Fruit fly (Drosophila melanogaster) whole organism, embryonic: ENCODE measurements around the gene ATPsynG.

Source experiments
- Abd-B ChIP-seq: fragments of 200-800 bp; sonication (Bioruptor generic); optimal IDR thresholded peaks from 2 replicates; lab custom pipeline; 2018; ENCODE audit warnings: missing biosample characterization, mild to moderate bottlenecking, missing genetic modification characterization, moderate library complexity
- B-H2 ChIP-seq: fragments of 200-800 bp; sonication (Bioruptor generic); optimal IDR thresholded peaks from 2 replicates; lab custom pipeline; 2018; ENCODE audit warnings: missing biosample characterization, mild to moderate bottlenecking, missing genetic modification characterization
- Bdp1 ChIP-seq: fragments of 200-800 bp; sonication (Bioruptor generic); optimal IDR thresholded peaks from 3 replicates; lab custom pipeline; 2016; ENCODE audit warnings: missing biosample characterization, missing genetic modification characterization
- Bgb ChIP-seq: fragments of 200-800 bp; sonication (Bioruptor generic); IDR thresholded peaks from 2 replicates; pipeline ENCODE4 v1.3.6; 2022; ENCODE audit warnings: missing biosample characterization, missing genetic modification characterization; ENCODE audit not compliant: partially characterized antibody
- CG10267 ChIP-seq: fragments of 200-800 bp; sonication (Bioruptor generic); optimal IDR thresholded peaks from 2 replicates; lab custom pipeline; 2018; ENCODE audit warnings: missing biosample characterization, mild to moderate bottlenecking, missing genetic modification characterization, moderate library complexity
- CG11504 ChIP-seq: fragments of 200-800 bp; sonication (Bioruptor generic); optimal IDR thresholded peaks from 3 replicates; lab custom pipeline; 2019; ENCODE audit warnings: missing biosample characterization, mild to moderate bottlenecking, missing genetic modification characterization, moderate library complexity
- CG13624 ChIP-seq: fragments of 200-800 bp; sonication (Bioruptor generic); optimal IDR thresholded peaks from 2 replicates; lab custom pipeline; 2016; ENCODE audit warnings: missing biosample characterization, missing genetic modification characterization
- CG14860 ChIP-seq: fragments of 200-800 bp; sonication (Bioruptor generic); IDR thresholded peaks from 3 replicates; pipeline ENCODE4 v1.3.6; 2022; ENCODE audit warnings: missing biosample characterization, missing genetic modification characterization; ENCODE audit not compliant: partially characterized antibody
- CG1603 ChIP-seq: fragments of 200-800 bp; sonication (Bioruptor generic); optimal IDR thresholded peaks from 2 replicates; lab custom pipeline; 2019; ENCODE audit warnings: missing biosample characterization, mild to moderate bottlenecking, missing genetic modification characterization, moderate library complexity
- CG2678 ChIP-seq: fragments of 200-800 bp; sonication (Bioruptor generic); optimal IDR thresholded peaks from 3 replicates; lab custom pipeline; 2019; ENCODE audit warnings: missing biosample characterization, mild to moderate bottlenecking, missing genetic modification characterization, moderate library complexity
- CG30020 ChIP-seq: fragments of 200-800 bp; optimal IDR thresholded peaks from 2 replicates; lab custom pipeline; 2019; ENCODE audit warnings: missing biosample characterization, mild to moderate bottlenecking, missing genetic modification characterization, moderate library complexity
- CG30403 ChIP-seq: fragments of 200-800 bp; sonication (Bioruptor generic); optimal IDR thresholded peaks from 3 replicates; lab custom pipeline; 2016; ENCODE audit warnings: missing biosample characterization, missing genetic modification characterization
- CG33213 ChIP-seq: fragments of 200-800 bp; sonication (Bioruptor generic); optimal IDR thresholded peaks from 3 replicates; lab custom pipeline; 2016; ENCODE audit warnings: missing biosample characterization, missing genetic modification characterization
- CG34224 ChIP-seq: fragments of 200-800 bp; sonication (Bioruptor generic); IDR thresholded peaks from 3 replicates; pipeline ENCODE4 v1.3.6; 2022; ENCODE audit warnings: missing biosample characterization, missing genetic modification characterization; ENCODE audit not compliant: partially characterized antibody
- CG4424 ChIP-seq: fragments of 200-800 bp; sonication (Bioruptor generic); optimal IDR thresholded peaks from 3 replicates; lab custom pipeline; 2016; ENCODE audit warnings: missing biosample characterization, missing genetic modification characterization
- CG4730 ChIP-seq: fragments of 200-800 bp; sonication (Bioruptor generic); IDR thresholded peaks from 2 replicates; pipeline ENCODE4 v1.3.6; 2022; ENCODE audit warnings: missing biosample characterization, missing genetic modification characterization
- CG7839 ChIP-seq: fragments of 200-800 bp; sonication (Bioruptor generic); optimal IDR thresholded peaks from 3 replicates; lab custom pipeline; 2018; ENCODE audit warnings: missing biosample characterization, mild to moderate bottlenecking, missing genetic modification characterization, moderate library complexity
- CG8290 ChIP-seq, 3 experiments: fragments of 200-800 bp; sonication (Bioruptor generic); optimal IDR thresholded peaks; 2 replicates each; lab custom pipeline; 2016 to 2019; ENCODE audit warnings: missing biosample characterization in 3 of 3, missing genetic modification characterization in 3 of 3, mild to moderate bottlenecking in 2 of 3, moderate library complexity in 1 of 3
- CG9797 ChIP-seq: fragments of 200-800 bp; sonication (Bioruptor generic); optimal IDR thresholded peaks from 3 replicates; lab custom pipeline; 2018; ENCODE audit warnings: missing biosample characterization, mild to moderate bottlenecking, missing genetic modification characterization
- CHES-1-like ChIP-seq: fragments of 200-800 bp; sonication (Bioruptor generic); optimal IDR thresholded peaks from 2 replicates; lab custom pipeline; 2016; ENCODE audit warnings: missing biosample characterization, missing genetic modification characterization
- Camta ChIP-seq: fragments of 200-800 bp; sonication (Bioruptor generic); optimal IDR thresholded peaks from 2 replicates; lab custom pipeline; 2016; ENCODE audit warnings: missing biosample characterization, missing genetic modification characterization
- Doc3 ChIP-seq: fragments of 200-800 bp; sonication (Bioruptor generic); IDR thresholded peaks from 3 replicates; pipeline ENCODE4 v1.3.6; 2022; ENCODE audit warnings: missing biosample characterization, missing genetic modification characterization; ENCODE audit not compliant: partially characterized antibody
- Dp ChIP-seq: fragments of 200-800 bp; sonication (Bioruptor generic); optimal IDR thresholded peaks from 2 replicates; lab custom pipeline; 2018; ENCODE audit warnings: missing biosample characterization, mild to moderate bottlenecking, missing genetic modification characterization, moderate library complexity
- Ets97D ChIP-seq: fragments of 200-800 bp; sonication (Bioruptor generic); optimal IDR thresholded peaks from 3 replicates; lab custom pipeline; 2016; ENCODE audit warnings: missing biosample characterization, missing genetic modification characterization
- HLHmδ ChIP-seq: fragments of 200-800 bp; sonication (Bioruptor generic); optimal IDR thresholded peaks from 2 replicates; lab custom pipeline; 2018; ENCODE audit warnings: missing biosample characterization, mild to moderate bottlenecking, missing genetic modification characterization, moderate library complexity
- Med ChIP-seq: fragments of 200-800 bp; sonication (Bioruptor generic); peaks from one replicate; lab custom pipeline; 2016; ENCODE audit warnings: missing biosample characterization, missing genetic modification characterization, mild to moderate bottlenecking, inconsistent platforms, moderate library complexity
- Mes4 ChIP-seq: fragments of 200-800 bp; sonication (Bioruptor generic); optimal IDR thresholded peaks from 2 replicates; lab custom pipeline; 2016; ENCODE audit warnings: missing biosample characterization, missing genetic modification characterization
- Sin3A ChIP-seq: fragments of >200 bp; optimal IDR thresholded peaks from 2 replicates; lab custom pipeline; 2018
- Spps ChIP-seq: fragments of 200-800 bp; sonication (Bioruptor generic); optimal IDR thresholded peaks from 2 replicates; lab custom pipeline; 2018; ENCODE audit warnings: missing biosample characterization, mild to moderate bottlenecking, missing genetic modification characterization
- Stat92E ChIP-seq, 3 experiments: fragments of >200 bp in 2 of 3; fragments of 200-800 bp in 1 of 3; sonication (Bioruptor generic) in 1 of 3; optimal IDR thresholded peaks; 2 replicates each; lab custom pipeline; 2017 to 2019; ENCODE audit warnings: missing biosample characterization in 3 of 3, missing genetic modification characterization in 3 of 3, mild to moderate bottlenecking in 1 of 3, moderate library complexity in 1 of 3
- al ChIP-seq: fragments of 200-800 bp; sonication (Bioruptor generic); IDR thresholded peaks from 2 replicates; pipeline ENCODE4 v1.3.6; 2022; ENCODE audit warnings: missing biosample characterization, missing genetic modification characterization
- cato ChIP-seq: fragments of 200-800 bp; sonication (Bioruptor generic); optimal IDR thresholded peaks from 2 replicates; lab custom pipeline; 2016; ENCODE audit warnings: missing biosample characterization, missing genetic modification characterization, borderline replicate concordance
- dmrt99B ChIP-seq: fragments of 200-800 bp; sonication (Bioruptor generic); optimal IDR thresholded peaks from 2 replicates; lab custom pipeline; 2018; ENCODE audit warnings: missing biosample characterization, mild to moderate bottlenecking, missing genetic modification characterization, moderate library complexity
- exex ChIP-seq: fragments of 200-800 bp; sonication (Bioruptor generic); optimal IDR thresholded peaks from 4 replicates; lab custom pipeline; 2018; ENCODE audit warnings: missing biosample characterization, mild to moderate bottlenecking, missing genetic modification characterization, moderate library complexity
- mld ChIP-seq: fragments of 200-800 bp; sonication (Bioruptor generic); IDR thresholded peaks from 3 replicates; pipeline ENCODE4 v1.3.6; 2022; ENCODE audit warnings: missing biosample characterization, missing genetic modification characterization; ENCODE audit not compliant: partially characterized antibody
- pb ChIP-seq: fragments of 200-800 bp; sonication (Bioruptor generic); optimal IDR thresholded peaks from 3 replicates; lab custom pipeline; 2016; ENCODE audit warnings: missing biosample characterization, missing genetic modification characterization
- pita ChIP-seq: fragments of 200-800 bp; sonication (Bioruptor generic); optimal IDR thresholded peaks from 2 replicates; lab custom pipeline; 2017; ENCODE audit warnings: missing biosample characterization, mild to moderate bottlenecking, missing genetic modification characterization
- pzg ChIP-seq: fragments of 200-800 bp; sonication (Bioruptor generic); optimal IDR thresholded peaks from 3 replicates; lab custom pipeline; 2018; ENCODE audit warnings: missing biosample characterization, mild to moderate bottlenecking, missing genetic modification characterization, moderate library complexity
- salm ChIP-seq: fragments of 200-800 bp; sonication (Bioruptor generic); optimal IDR thresholded peaks from 2 replicates; lab custom pipeline; 2018; ENCODE audit warnings: missing biosample characterization, mild to moderate bottlenecking, missing genetic modification characterization
- stwl ChIP-seq: fragments of 200-800 bp; sonication (Bioruptor generic); optimal IDR thresholded peaks from 3 replicates; lab custom pipeline; 2018; ENCODE audit warnings: missing biosample characterization, mild to moderate bottlenecking, missing genetic modification characterization, moderate library complexity
- tin ChIP-seq: fragments of 200-800 bp; sonication (Bioruptor generic); optimal IDR thresholded peaks from 3 replicates; lab custom pipeline; 2016; ENCODE audit warnings: missing biosample characterization, missing genetic modification characterization
- tll ChIP-seq, 2 experiments: fragments of 200-800 bp in 1 of 2; fragments of >200 bp in 1 of 2; sonication (Bioruptor generic) in 1 of 2; optimal IDR thresholded peaks; 2 replicates each; lab custom pipeline; 2017 to 2019; ENCODE audit warnings: missing biosample characterization in 2 of 2, missing genetic modification characterization in 2 of 2, mild to moderate bottlenecking in 1 of 2, moderate library complexity in 1 of 2
- unc-4 ChIP-seq: fragments of 200-800 bp; sonication (Bioruptor generic); IDR thresholded peaks from 2 replicates; pipeline ENCODE4 v1.3.6; 2022; ENCODE audit warnings: missing biosample characterization, missing genetic modification characterization; ENCODE audit not compliant: partially characterized antibody
- wek ChIP-seq: fragments of 200-800 bp; sonication (Bioruptor generic); optimal IDR thresholded peaks from 3 replicates; lab custom pipeline; 2018; ENCODE audit warnings: missing biosample characterization, mild to moderate bottlenecking, missing genetic modification characterization, moderate library complexity

Gene ATPsynG

DNA sequence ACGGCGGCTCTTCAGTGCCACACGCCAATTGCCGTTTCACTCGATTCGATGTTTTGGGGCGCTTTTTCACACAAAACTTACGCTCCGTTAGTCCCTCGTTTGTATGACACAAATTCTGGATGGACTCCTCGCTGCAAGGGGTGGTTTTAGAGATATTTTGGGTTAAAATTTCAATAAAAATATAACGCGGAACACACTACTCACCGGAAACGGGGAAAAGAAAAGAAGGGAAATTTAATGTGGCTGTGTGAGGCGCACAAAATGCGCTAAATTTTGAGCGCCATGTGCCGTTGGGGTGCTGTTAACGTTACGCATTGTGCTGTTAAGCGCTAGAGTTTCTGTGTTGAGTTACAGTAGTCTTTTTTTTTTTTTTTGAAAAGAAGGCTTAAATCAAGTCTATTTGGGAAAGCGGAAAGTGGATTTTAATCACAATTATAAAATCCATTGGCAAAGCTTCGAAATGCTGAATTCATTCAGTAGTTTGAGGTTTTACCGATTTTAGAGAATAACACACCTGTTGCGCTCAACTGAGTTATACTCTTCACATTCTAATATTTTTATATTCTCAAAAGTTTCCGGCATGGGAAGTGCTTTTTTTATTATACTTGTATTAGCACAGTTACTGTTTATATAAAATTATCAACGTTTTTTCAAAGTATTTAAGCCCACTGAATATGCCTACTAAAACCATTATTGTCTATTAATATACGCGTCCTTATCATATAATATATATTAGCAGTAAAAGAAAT, 27.9 kb upstream of the ATPsynG start, which contains the start of gene RpL9 (continued):
- TF ChIP-seq CG11504 = no peak
- TF ChIP-seq CG7839 = no peak
- TF ChIP-seq Bgb (GFP tag; lab: Robert Waterston, UW) = peak; percentile 17; the same call in 1 of the 2 replicates
- TF ChIP-seq B-H2 (GFP tag; lab: Kevin White, UChicago) = peak; percentile 81
- peak; percentile 68 for TF ChIP-seq CG13624 (GFP tag; lab: Kevin White, UChicago)
- TF ChIP-seq Abd-B = no peak
- peak; percentile 17 for TF ChIP-seq Bdp1 (GFP tag; lab: Kevin White, UChicago)
- TF ChIP-seq HLHmδ = peak; percentile 79
- peak; percentile 68 for TF ChIP-seq Mes4 (GFP tag; lab: Kevin White, UChicago)
- TF ChIP-seq al (GFP tag; lab: Robert Waterston, UW) = no peak; the same call in 1 of the 2 replicates
- peak; percentile 75 for TF ChIP-seq CG1603 (tag; lab: Kevin White, UChicago)
- TF ChIP-seq wek (GFP tag; lab: Kevin White, UChicago) = peak; percentile 85
- no peak for TF ChIP-seq cato (GFP tag; lab: Kevin White, UChicago)
- peak; percentile 72 for TF ChIP-seq CG10267 (tag; lab: Kevin White, UChicago)
- TF ChIP-seq CG4424 (GFP tag; lab: Kevin White, UChicago) = peak; percentile 54
- peak; percentile 25 for TF ChIP-seq tin (GFP tag; lab: Kevin White, UChicago)
- peak; percentile 70 for TF ChIP-seq Camta
- TF ChIP-seq Sin3A = peak; percentile 30
- TF ChIP-seq Stat92E (GFP tag; optimal IDR thresholded peaks at IDR 0.05; lab: Kevin White, UChicago) = peak in 1 of 3 experiments; percentile 35
- TF ChIP-seq stwl = peak; percentile 20
- TF ChIP-seq exex (tag; lab: Kevin White, UChicago) = peak; percentile 42
- no peak for TF ChIP-seq CG2678 (tag; lab: Kevin White, UChicago)
- TF ChIP-seq Dp (GFP tag; lab: Kevin White, UChicago) = peak; percentile 19
- TF ChIP-seq CHES-1-like (GFP tag; lab: Kevin White, UChicago) = peak; percentile 49
- TF ChIP-seq Ets97D = peak; percentile 98
- TF ChIP-seq CG8290 (GFP tag; optimal IDR thresholded peaks at IDR 0.05; lab: Kevin White, UChicago) = peak; percentile 69
- no peak for TF ChIP-seq CG8290 (tag; optimal IDR thresholded peaks at IDR 0.05; lab: Kevin White, UChicago)
- TF ChIP-seq CG4730 (GFP tag; lab: Robert Waterston, UW) = no peak; the same call in 1 of the 2 replicates

dm6 chr2L:11001376-11002122, 25.4 kb upstream of the ATPsynG start, which contains the start of the genes aub and lectin-33A:
Gene aub (minus strand): TSS chr2L:11001476.
Gene lectin-33A (plus strand): TSS chr2L:11002072.
- TF ChIP-seq CG33213 (GFP tag; lab: Kevin White, UChicago) = no peak
- TF ChIP-seq salm (tag; lab: Kevin White, UChicago) = no peak
- TF ChIP-seq CG30020 = peak; percentile 59
- no peak for TF ChIP-seq dmrt99B (tag; lab: Kevin White, UChicago)

DNA sequence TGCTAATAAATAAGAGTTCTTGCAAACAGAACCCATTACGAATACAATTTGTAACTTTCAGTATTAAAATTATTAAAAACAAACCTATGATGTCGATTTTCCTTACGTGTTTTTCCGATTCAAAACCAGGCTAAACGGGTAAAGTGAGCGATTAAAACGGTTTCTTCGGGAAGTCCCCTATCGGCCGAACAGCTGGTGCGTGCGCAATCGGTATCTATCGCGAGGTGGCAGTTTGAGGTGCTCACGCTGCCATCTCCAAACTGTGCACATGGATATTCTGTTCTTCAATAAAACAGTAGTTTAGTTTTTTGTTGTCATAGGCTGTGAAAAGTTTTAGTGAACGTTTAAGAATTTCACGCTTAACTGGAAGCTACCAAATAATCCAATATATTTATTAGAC, 13.0 kb upstream of the ATPsynG start, which contains the start of gene TTLL4A:
TTLL4A (plus strand) TSS at position 240 of the 400 bp plus-strand sequence.
- TF ChIP-seq Doc3 (GFP tag; lab: Robert Waterston, UW) (peak; percentile 97), Mes4 (GFP tag; lab: Kevin White, UChicago) (no peak), unc-4 (GFP tag; lab: Robert Waterston, UW) (peak; percentile 97), pzg (GFP tag; lab: Kevin White, UChicago) (peak; percentile 85), mld (GFP tag; lab: Robert Waterston, UW) (peak; percentile 99), Med (GFP tag; lab: Kevin White, UChicago) (peak; percentile 89), CG9797 (peak; percentile 52), tll (GFP tag; optimal IDR thresholded peaks at IDR 0.05; lab: Kevin White, UChicago) (no peak), Spps (tag; lab: Kevin White, UChicago) (no peak), CG14860 (GFP tag; lab: Robert Waterston, UW) (peak; percentile 96), CG34224 (peak; percentile 98), pb (GFP tag; lab: Kevin White, UChicago) (no peak), pita (GFP tag; lab: Kevin White, UChicago) (no peak), CG30403 (GFP tag; lab: Kevin White, UChicago) (peak; percentile 32)
